Worm (Caenorhabditis elegans) whole organism, midembryonic: ENCODE measurements around the gene F47G9.6.

Experiments
- T22C8.4 ChIP-seq: fragments of 200-800 bp; sonication (Bioruptor generic); IDR thresholded peaks from 2 replicates; pipeline ENCODE4 v1.3.6; 2022; ENCODE audit warnings: missing genetic modification characterization, missing compliant biosample characterization
- cog-1 ChIP-seq: sonication (generic microtip); optimal IDR thresholded peaks from 2 replicates; lab custom pipeline; 2016; ENCODE audit warnings: missing genetic modification characterization, missing compliant biosample characterization
- flt-1 ChIP-seq: fragments of 200-800 bp; sonication (Bioruptor generic); IDR thresholded peaks from 2 replicates; pipeline ENCODE4 v1.3.6; 2022; ENCODE audit warnings: missing genetic modification characterization, missing compliant biosample characterization
- klf-2 ChIP-seq: fragments of 200-800 bp; sonication (Bioruptor generic); conservative IDR thresholded peaks from 2 replicates; pipeline ENCODE4 v1.3.6; 2022; ENCODE audit warnings: missing genetic modification reagents, missing genetic modification characterization, missing compliant biosample characterization
- med-1 ChIP-seq: sonication (generic microtip); optimal IDR thresholded peaks from 2 replicates; lab custom pipeline; 2017; ENCODE audit warnings: missing genetic modification characterization, mild to moderate bottlenecking, missing compliant biosample characterization, antibody characterized with exemption, missing genetic modification reagents; ENCODE audit not compliant: insufficient read depth
- ref-1 ChIP-seq: fragments of 200-800 bp; sonication (Bioruptor generic); conservative IDR thresholded peaks from 2 replicates; pipeline ENCODE4 v1.3.6; 2022; ENCODE audit warnings: missing genetic modification reagents, missing genetic modification characterization, missing compliant biosample characterization
- tab-1 ChIP-seq: fragments of 200-800 bp; sonication (Bioruptor generic); IDR thresholded peaks from 2 replicates; pipeline ENCODE4 v1.3.6; 2022; ENCODE audit warnings: missing genetic modification characterization, missing compliant biosample characterization
- ztf-23 ChIP-seq: fragments of 200-800 bp; sonication (Bioruptor generic); IDR thresholded peaks from 2 replicates; pipeline ENCODE4 v1.3.6; 2022; ENCODE audit warnings: missing genetic modification reagents, missing genetic modification characterization, missing compliant biosample characterization
- ztf-29 ChIP-seq: fragments of 200-800 bp; sonication (Bioruptor generic); IDR thresholded peaks from 2 replicates; pipeline ENCODE4 v1.3.6; 2022; ENCODE audit warnings: missing genetic modification reagents, missing genetic modification characterization, missing compliant biosample characterization

The F47G9.6 gene

ce11 chrV:11314025-11314880, 14.9 kb upstream of the F47G9.6 start:
- TF ChIP-seq tab-1 (peak; percentile 100), ztf-29 (GFP tag; lab: Robert Waterston, UW) (peak; percentile 100), med-1 (GFP tag; lab: Kevin White, UChicago) (peak; percentile 96), flt-1 (peak; percentile 99), klf-2 (GFP tag; lab: Robert Waterston, UW) (peak; percentile 100), cog-1 (tag; lab: Kevin White, UChicago) (peak; percentile 98), ztf-23 (GFP tag; lab: Robert Waterston, UW) (peak; percentile 99), T22C8.4 (GFP tag; lab: Robert Waterston, UW) (peak; percentile 99), ref-1 (peak; percentile 99)

ce11 chrV:11316801-11317200, 12.4 kb upstream of the F47G9.6 start, which contains the start of gene cutl-18:
Gene cutl-18, minus strand, starts transcription at chrV:11316901.
- TF ChIP-seq ref-1 (no peak), cog-1 (tag; lab: Kevin White, UChicago) (no peak), ztf-23 (GFP tag; lab: Robert Waterston, UW) (no peak), med-1 (GFP tag; lab: Kevin White, UChicago) (no peak), klf-2 (GFP tag; lab: Robert Waterston, UW) (no peak), tab-1 (no peak), ztf-29 (GFP tag; lab: Robert Waterston, UW) (no peak), flt-1 (no peak), T22C8.4 (GFP tag; lab: Robert Waterston, UW) (no peak)

DNA sequence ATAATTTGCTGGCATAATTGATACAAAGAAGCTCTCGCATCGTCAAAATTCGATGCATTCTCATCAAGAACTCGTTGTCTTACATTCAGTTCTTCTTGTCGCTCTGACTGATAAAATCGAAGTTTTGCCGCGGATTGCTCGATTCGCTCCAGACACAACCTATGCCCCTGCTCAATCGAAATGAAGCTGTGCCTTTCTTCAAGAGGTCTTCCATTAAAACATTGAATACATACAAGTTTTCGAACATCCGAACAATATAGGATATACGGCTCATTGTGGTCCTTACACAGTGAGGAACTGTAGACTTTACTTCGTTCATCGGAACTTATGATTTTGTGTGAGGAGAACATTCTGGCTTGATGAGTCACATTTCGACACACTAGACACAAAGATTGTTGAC, 8.3 kb upstream of the F47G9.6 start:
- TF ChIP-seq ref-1 (no peak), flt-1 (no peak), T22C8.4 (GFP tag; lab: Robert Waterston, UW) (no peak), med-1 (GFP tag; lab: Kevin White, UChicago) (no peak), tab-1 (no peak), klf-2 (GFP tag; lab: Robert Waterston, UW) (no peak), cog-1 (tag; lab: Kevin White, UChicago) (no peak), ztf-29 (GFP tag; lab: Robert Waterston, UW) (no peak), ztf-23 (GFP tag; lab: Robert Waterston, UW) (no peak)

DNA sequence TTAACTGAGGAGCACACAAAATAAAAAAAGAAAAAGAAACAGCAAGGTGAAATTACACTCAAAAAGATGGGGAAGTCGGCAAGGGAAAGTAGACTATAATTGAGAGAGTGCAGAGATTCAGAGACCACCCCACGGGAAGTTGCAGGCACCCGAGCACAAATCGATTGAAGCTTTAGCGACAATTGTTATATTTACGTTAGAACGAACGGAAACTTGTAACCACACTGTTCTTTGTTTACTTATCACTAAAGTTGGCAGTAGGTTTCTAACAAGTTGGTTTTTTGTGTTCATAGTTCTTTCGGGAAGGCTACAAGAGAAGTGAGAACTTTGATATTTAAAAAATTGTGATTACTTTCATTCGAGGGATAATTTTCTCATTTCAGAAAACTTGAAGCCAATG, 7.5 kb upstream of the F47G9.6 start, which contains the start of gene F47G9.4:
F47G9.4 (minus strand) TSS at position 98 of the 400 bp plus-strand sequence.
- no peak for TF ChIP-seq T22C8.4 (GFP tag; lab: Robert Waterston, UW)

- TF ChIP-seq ztf-29 (GFP tag; lab: Robert Waterston, UW) (no peak), ztf-23 (GFP tag; lab: Robert Waterston, UW) (no peak), cog-1 (tag; lab: Kevin White, UChicago) (no peak), tab-1 (no peak), klf-2 (GFP tag; lab: Robert Waterston, UW) (no peak), flt-1 (no peak), ref-1 (no peak), T22C8.4 (GFP tag; lab: Robert Waterston, UW) (no peak), med-1 (GFP tag; lab: Kevin White, UChicago) (no peak)
Observed at ce11 chrV:11323720-11324119, 5.5 kb upstream of the F47G9.6 start, which contains the start of gene str-141. Gene str-141, minus strand, starts transcription at chrV:11323820.

DNA sequence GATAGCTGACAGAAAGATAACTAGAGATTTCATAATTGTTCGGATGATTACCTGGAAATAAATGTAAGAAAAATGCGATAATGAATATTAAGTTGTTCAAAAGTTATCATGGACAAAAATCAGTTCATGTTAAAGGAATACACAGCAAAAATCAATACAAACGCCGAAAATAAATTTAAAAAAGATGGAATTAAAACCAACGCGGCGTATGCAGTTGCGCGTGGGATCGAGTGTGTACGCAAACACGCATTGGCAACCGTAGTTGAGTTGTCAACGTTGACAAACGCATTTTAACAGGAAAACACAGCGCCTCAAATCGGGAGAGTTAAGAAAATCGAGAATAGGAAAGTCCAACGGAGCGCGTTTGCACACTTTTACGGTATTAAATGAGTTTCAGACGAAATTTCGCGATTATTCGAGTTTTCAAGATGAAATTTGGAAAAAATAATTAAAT, 2.3 kb upstream of the F47G9.6 start, which contains the start of gene tmed-10:
tmed-10 (minus strand) TSS at position 51 of the 454 bp plus-strand sequence.
- 0 out of 2 replicates have a peak, but pooled peaks have one; percentile 25 for TF ChIP-seq T22C8.4 (GFP tag; lab: Robert Waterston, UW)
- TF ChIP-seq flt-1: peak; percentile 55; the same call in 1 of the 2 replicates
- peak; percentile 63; the same call in 1 of the 2 replicates for TF ChIP-seq ztf-23 (GFP tag; lab: Robert Waterston, UW)
- TF ChIP-seq tab-1: no peak
- no peak for TF ChIP-seq klf-2 (GFP tag; lab: Robert Waterston, UW)

DNA sequence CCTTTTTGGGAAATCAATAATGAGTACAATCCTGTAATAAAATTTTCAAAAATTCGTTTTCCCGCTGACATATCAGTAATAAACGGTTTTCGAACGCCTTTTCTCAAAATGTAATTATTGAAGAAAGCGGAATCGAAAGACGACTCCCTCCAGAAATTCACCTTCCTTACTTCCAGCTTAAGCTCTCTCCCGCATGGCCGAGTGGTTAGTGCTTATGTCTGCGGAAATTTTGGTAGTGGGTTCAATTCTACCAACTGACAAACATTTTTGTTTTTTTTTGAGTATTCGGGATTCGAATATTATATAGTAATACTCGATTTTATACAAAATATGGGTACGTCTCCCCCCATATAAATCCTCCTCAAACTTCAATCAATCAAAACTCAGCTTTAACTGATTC, 2.6 kb downstream of the F47G9.6 start:
- TF ChIP-seq ztf-29 (GFP tag; lab: Robert Waterston, UW) (0 out of 2 replicates have a peak, but pooled peaks have one; percentile 41), T22C8.4 (GFP tag; lab: Robert Waterston, UW) (peak; percentile 26; the same call in 1 of the 2 replicates)

DNA sequence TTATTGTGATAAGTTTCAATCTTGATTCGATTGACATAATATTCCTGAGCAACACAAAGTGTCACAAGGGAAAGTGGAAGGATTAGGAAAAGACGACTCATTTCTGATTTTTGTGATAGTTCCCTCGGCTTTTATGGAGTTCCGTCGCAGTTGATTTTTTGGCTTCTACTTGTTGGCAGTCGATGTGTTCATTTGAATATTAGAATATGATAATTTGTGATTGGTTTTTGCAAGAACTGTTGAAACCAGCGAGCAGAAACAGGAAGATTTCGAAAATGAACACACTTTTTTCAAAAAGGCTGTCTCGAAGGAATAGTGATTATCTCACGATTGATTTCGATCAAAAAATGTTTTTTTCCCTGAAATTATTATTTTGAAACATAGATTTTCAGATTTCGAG, 5.0 kb downstream of the F47G9.6 start, which contains the start of gene T02E9.6:
T02E9.6 (minus strand) TSS at position 101 of the 400 bp plus-strand sequence.
- no peak for TF ChIP-seq flt-1
- no peak for TF ChIP-seq klf-2 (GFP tag; lab: Robert Waterston, UW)
- no peak for TF ChIP-seq T22C8.4 (GFP tag; lab: Robert Waterston, UW)
- no peak for TF ChIP-seq ztf-23 (GFP tag; lab: Robert Waterston, UW)
- no peak for TF ChIP-seq med-1 (GFP tag; lab: Kevin White, UChicago)
- TF ChIP-seq tab-1: no peak
- no peak for TF ChIP-seq cog-1 (tag; lab: Kevin White, UChicago)
- TF ChIP-seq ref-1: no peak
- no peak for TF ChIP-seq ztf-29 (GFP tag; lab: Robert Waterston, UW)

ce11 chrV:11335757-11336418, 6.7 kb downstream of the F47G9.6 start:
- no peak for TF ChIP-seq ztf-23 (GFP tag; lab: Robert Waterston, UW)
